Worm (Caenorhabditis elegans) whole organism, early embryonic: ENCODE results near the gene F58B6.1.
A peak's percentile ranks its signal among the peaks of the same experiment; 100 is the strongest.

Experiments
- B0310.2 ChIP-seq: sonication (generic microtip); optimal IDR thresholded peaks from 2 replicates; lab custom pipeline; 2016; ENCODE audit warnings: mild to moderate bottlenecking, missing genetic modification characterization, missing compliant biosample characterization
- F13C5.2 ChIP-seq: sonication (generic microtip); optimal IDR thresholded peaks from 2 replicates; lab custom pipeline; 2017; ENCODE audit warnings: mild to moderate bottlenecking, missing genetic modification characterization, inconsistent platforms, missing compliant biosample characterization
- aly-1 ChIP-seq: sonication (generic microtip); optimal IDR thresholded peaks from 2 replicates; lab custom pipeline; 2016; ENCODE audit warnings: missing genetic modification characterization, missing compliant biosample characterization
- ama-1 ChIP-seq: fragments of 150-350 bp; optimal IDR thresholded peaks from 2 replicates; lab custom pipeline; 2014
- ceh-13 ChIP-seq: fragments of 200-800 bp; sonication (Bioruptor generic); optimal IDR thresholded peaks from 2 replicates; lab custom pipeline; 2018; ENCODE audit warnings: mild to moderate bottlenecking, missing genetic modification characterization, missing compliant biosample characterization
- ceh-36 ChIP-seq: sonication (generic microtip); optimal IDR thresholded peaks from 2 replicates; lab custom pipeline; 2016; ENCODE audit warnings: missing genetic modification characterization, inconsistent platforms, missing compliant biosample characterization
- ets-7 ChIP-seq: sonication (generic microtip); optimal IDR thresholded peaks from 2 replicates; lab custom pipeline; 2016; ENCODE audit warnings: missing genotype, missing genetic modification characterization, missing compliant biosample characterization
- flt-1 ChIP-seq: fragments of 200-800 bp; sonication (Bioruptor generic); IDR thresholded peaks from 2 replicates; pipeline ENCODE4 v1.3.6; 2022; ENCODE audit warnings: missing genetic modification characterization, missing compliant biosample characterization
- hmbx-1 ChIP-seq: sonication (generic microtip); optimal IDR thresholded peaks from 2 replicates; lab custom pipeline; 2016; ENCODE audit warnings: mild to moderate bottlenecking, missing genetic modification characterization, missing compliant biosample characterization
- hmg-4 ChIP-seq: fragments of 200-800 bp; sonication (Bioruptor generic); optimal IDR thresholded peaks from 2 replicates; lab custom pipeline; 2018; ENCODE audit warnings: mild to moderate bottlenecking, missing genetic modification characterization, missing compliant biosample characterization
- hnd-1 ChIP-seq: sonication (generic microtip); optimal IDR thresholded peaks from 2 replicates; lab custom pipeline; 2016; ENCODE audit warnings: missing genetic modification characterization, missing compliant biosample characterization
- pes-1 ChIP-seq: fragments of 200-800 bp; sonication (Bioruptor generic); IDR thresholded peaks from 2 replicates; pipeline ENCODE4 v1.3.6; 2022; ENCODE audit warnings: missing genetic modification reagents, missing genetic modification characterization, missing compliant biosample characterization
- scrt-1 ChIP-seq: fragments of 200-800 bp; sonication (Bioruptor generic); IDR thresholded peaks from 2 replicates; pipeline ENCODE4 v1.3.6; 2022; ENCODE audit warnings: missing genetic modification characterization, missing compliant biosample characterization
- sea-1 ChIP-seq: fragments of 200-800 bp; sonication (Bioruptor generic); conservative IDR thresholded peaks from 2 replicates; pipeline ENCODE4 v1.3.6; 2022; ENCODE audit warnings: missing genetic modification characterization, missing compliant biosample characterization
- tbx-11 ChIP-seq: fragments of 200-800 bp; sonication (Bioruptor generic); IDR thresholded peaks from 2 replicates; pipeline ENCODE4 v1.3.6; 2022; ENCODE audit warnings: missing genetic modification characterization, missing compliant biosample characterization
- tbx-37 ChIP-seq: fragments of 200-800 bp; sonication (Bioruptor generic); conservative IDR thresholded peaks from 2 replicates; pipeline ENCODE4 v1.3.6; 2022; ENCODE audit warnings: missing genetic modification reagents, missing genetic modification characterization, missing compliant biosample characterization
- tra-4 ChIP-seq: sonication (generic microtip); optimal IDR thresholded peaks from 2 replicates; lab custom pipeline; 2017; ENCODE audit warnings: missing genetic modification characterization, missing compliant biosample characterization

F58B6.1 gene

ce11 chrIII:1115793-1116516, at the start of gene F58B6.1, which contains the start of gene acsd-1:
Gene F58B6.1, minus strand, starts transcription at chrIII:1115925.
Gene acsd-1, plus strand, starts transcription at chrIII:1116466.
- no peak for TF ChIP-seq aly-1 (tag; lab: Kevin White, UChicago)
- TF ChIP-seq ceh-36 (tag; lab: Kevin White, UChicago) = no peak
- no peak for TF ChIP-seq B0310.2
- TF ChIP-seq tra-4 (tag; lab: Kevin White, UChicago) = no peak
- TF ChIP-seq pes-1 (GFP tag; lab: Robert Waterston, UW) = no peak
- TF ChIP-seq hnd-1 (tag; lab: Kevin White, UChicago) = no peak
- no peak for TF ChIP-seq scrt-1 (GFP tag; lab: Robert Waterston, UW)
- TF ChIP-seq tbx-37 (GFP tag; lab: Robert Waterston, UW) = no peak
- TF ChIP-seq ets-7 (tag; lab: Kevin White, UChicago) = no peak
- TF ChIP-seq ceh-13 (GFP tag; lab: Kevin White, UChicago) = no peak
- no peak for TF ChIP-seq flt-1
- no peak for TF ChIP-seq tbx-11 (GFP tag; lab: Robert Waterston, UW)
- TF ChIP-seq F13C5.2 (tag; lab: Kevin White, UChicago) = no peak
- no peak for TF ChIP-seq sea-1 (GFP tag; lab: Robert Waterston, UW)
- no peak for TF ChIP-seq ama-1 (lab: Kevin White, UChicago)

DNA sequence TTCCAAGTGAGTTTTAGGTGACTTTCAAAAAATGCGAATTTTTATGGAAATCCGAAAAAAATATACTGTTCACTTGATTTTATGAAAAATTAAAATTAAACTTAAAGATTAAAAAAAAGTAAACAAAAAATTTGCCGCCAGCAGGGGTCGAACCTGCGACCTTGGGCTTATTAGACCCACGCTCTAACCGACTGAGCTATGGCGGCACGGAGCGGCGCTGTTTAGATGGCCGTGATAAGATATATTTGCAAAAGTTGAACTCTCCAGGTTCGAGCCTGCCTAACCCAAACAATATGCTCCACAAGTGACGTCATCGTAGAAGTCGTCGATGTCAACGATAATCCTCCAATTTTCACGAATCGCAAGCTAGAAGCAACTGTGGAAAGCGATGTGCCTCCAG, 48.9 kb upstream of the F58B6.1 start:
- no peak for TF ChIP-seq F13C5.2 (tag; lab: Kevin White, UChicago)
- 0 out of 2 replicates have a peak, but pooled peaks have one; percentile 19 for TF ChIP-seq pes-1 (GFP tag; lab: Robert Waterston, UW)

ce11 chrIII:1163203-1163602, 47.5 kb upstream of the F58B6.1 start:
- no peak for TF ChIP-seq ama-1 (lab: Kevin White, UChicago)
- no peak for TF ChIP-seq F13C5.2 (tag; lab: Kevin White, UChicago)
- TF ChIP-seq sea-1 (GFP tag; lab: Robert Waterston, UW) = no peak
- no peak for TF ChIP-seq tbx-37 (GFP tag; lab: Robert Waterston, UW)
- TF ChIP-seq hmbx-1 (tag; lab: Kevin White, UChicago) = no peak
- TF ChIP-seq tra-4 (tag; lab: Kevin White, UChicago) = no peak
- TF ChIP-seq hmg-4 (GFP tag; lab: Kevin White, UChicago) = no peak
- no peak for TF ChIP-seq tbx-11 (GFP tag; lab: Robert Waterston, UW)
- no peak for TF ChIP-seq ets-7 (tag; lab: Kevin White, UChicago)
- no peak for TF ChIP-seq ceh-36 (tag; lab: Kevin White, UChicago)
- TF ChIP-seq aly-1 (tag; lab: Kevin White, UChicago) = no peak
- no peak for TF ChIP-seq B0310.2
- no peak for TF ChIP-seq flt-1
- no peak for TF ChIP-seq ceh-13 (GFP tag; lab: Kevin White, UChicago)
- no peak for TF ChIP-seq scrt-1 (GFP tag; lab: Robert Waterston, UW)
- TF ChIP-seq hnd-1 (tag; lab: Kevin White, UChicago) = no peak
- no peak for TF ChIP-seq pes-1 (GFP tag; lab: Robert Waterston, UW)

DNA sequence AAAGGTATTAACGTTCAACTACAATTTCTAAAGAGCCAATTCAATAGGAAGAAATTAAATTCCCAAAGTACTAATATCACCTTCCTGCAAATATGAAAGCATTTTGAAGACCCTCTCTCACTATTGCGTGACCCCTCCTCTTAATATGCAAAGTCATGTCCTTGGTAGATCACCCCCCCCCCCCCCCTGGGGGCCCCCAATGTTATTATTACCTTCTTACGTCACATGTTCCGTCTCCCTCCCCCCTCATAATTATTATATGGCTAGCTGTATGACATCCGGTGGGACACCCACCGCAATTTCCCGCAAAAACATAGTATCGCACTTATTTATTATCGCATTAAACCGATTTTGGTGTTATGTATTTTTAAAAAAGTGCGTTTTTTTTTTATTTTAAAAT, 46.2 kb upstream of the F58B6.1 start:
- no peak for TF ChIP-seq ama-1 (lab: Kevin White, UChicago)
- TF ChIP-seq hmg-4 (GFP tag; lab: Kevin White, UChicago) = peak; percentile 4
- TF ChIP-seq sea-1 (GFP tag; lab: Robert Waterston, UW) = 0 out of 2 replicates have a peak, but pooled peaks have one; percentile 41

DNA sequence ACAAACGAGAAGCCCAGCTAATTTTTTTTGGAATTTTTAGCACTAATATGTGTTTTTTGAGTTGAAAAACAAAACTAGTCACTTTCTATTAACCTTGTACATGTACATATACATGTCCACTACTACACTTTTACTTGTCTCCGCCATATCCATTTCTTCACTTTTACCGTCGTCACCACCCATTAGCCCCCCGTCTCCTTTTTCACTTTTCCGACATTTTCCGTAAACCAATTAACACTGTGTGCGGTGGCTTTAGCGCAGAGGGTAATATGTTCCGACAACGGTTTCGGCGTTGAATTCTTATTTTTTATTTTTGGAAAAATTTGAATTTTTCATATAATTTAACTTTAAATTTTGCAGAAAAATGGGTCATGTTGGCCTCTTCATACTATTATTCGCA, 36.0 kb upstream of the F58B6.1 start, which contains the start of gene cdh-12:
TSS of gene cdh-12 (plus strand) at position 365 of the 400 bp plus-strand sequence.
- TF ChIP-seq aly-1 (tag; lab: Kevin White, UChicago) (no peak), F13C5.2 (tag; lab: Kevin White, UChicago) (no peak), ceh-13 (GFP tag; lab: Kevin White, UChicago) (no peak), ets-7 (tag; lab: Kevin White, UChicago) (no peak), hmg-4 (GFP tag; lab: Kevin White, UChicago) (no peak), hnd-1 (tag; lab: Kevin White, UChicago) (no peak), B0310.2 (no peak), sea-1 (GFP tag; lab: Robert Waterston, UW) (no peak), tra-4 (tag; lab: Kevin White, UChicago) (no peak), scrt-1 (GFP tag; lab: Robert Waterston, UW) (no peak), ceh-36 (tag; lab: Kevin White, UChicago) (no peak), tbx-11 (GFP tag; lab: Robert Waterston, UW) (no peak)

DNA sequence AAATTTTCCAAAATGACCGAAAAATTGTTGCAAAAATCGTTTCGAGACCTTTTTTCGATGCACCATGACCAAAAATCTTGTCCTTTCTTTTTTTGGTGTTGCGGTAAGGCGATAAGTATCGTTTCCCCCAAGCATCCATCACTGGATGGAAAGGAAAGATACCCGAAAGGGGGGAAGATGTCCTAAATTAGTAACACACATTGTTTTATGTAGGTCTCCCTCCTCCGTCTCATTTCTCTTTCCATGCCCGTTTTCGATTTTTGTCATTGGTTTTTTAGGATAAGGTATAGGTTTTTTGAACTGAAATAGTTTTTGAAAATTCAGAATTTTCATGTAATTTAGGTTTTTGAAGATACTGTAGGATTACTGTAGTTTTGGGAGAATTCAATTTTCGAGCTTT, 33.7 kb upstream of the F58B6.1 start:
- TF ChIP-seq tbx-37 (GFP tag; lab: Robert Waterston, UW) (no peak), ets-7 (tag; lab: Kevin White, UChicago) (no peak), ceh-36 (tag; lab: Kevin White, UChicago) (no peak), sea-1 (GFP tag; lab: Robert Waterston, UW) (no peak), flt-1 (no peak), F13C5.2 (tag; lab: Kevin White, UChicago) (no peak), aly-1 (tag; lab: Kevin White, UChicago) (no peak), B0310.2 (no peak), pes-1 (GFP tag; lab: Robert Waterston, UW) (no peak), ama-1 (lab: Kevin White, UChicago) (no peak), hnd-1 (tag; lab: Kevin White, UChicago) (no peak), hmg-4 (GFP tag; lab: Kevin White, UChicago) (no peak), hmbx-1 (tag; lab: Kevin White, UChicago) (no peak), ceh-13 (GFP tag; lab: Kevin White, UChicago) (no peak), tra-4 (tag; lab: Kevin White, UChicago) (no peak), tbx-11 (GFP tag; lab: Robert Waterston, UW) (no peak), scrt-1 (GFP tag; lab: Robert Waterston, UW) (no peak)

- no peak for TF ChIP-seq ceh-13 (GFP tag; lab: Kevin White, UChicago)
- TF ChIP-seq ceh-36 (tag; lab: Kevin White, UChicago) = no peak
- no peak for TF ChIP-seq ama-1 (lab: Kevin White, UChicago)
- no peak for TF ChIP-seq hmbx-1 (tag; lab: Kevin White, UChicago)
- TF ChIP-seq aly-1 (tag; lab: Kevin White, UChicago) = no peak
- no peak for TF ChIP-seq B0310.2
- TF ChIP-seq flt-1 = no peak
- TF ChIP-seq F13C5.2 (tag; lab: Kevin White, UChicago) = no peak
- TF ChIP-seq tbx-37 (GFP tag; lab: Robert Waterston, UW) = no peak
- no peak for TF ChIP-seq hnd-1 (tag; lab: Kevin White, UChicago)
- TF ChIP-seq pes-1 (GFP tag; lab: Robert Waterston, UW) = no peak
- no peak for TF ChIP-seq hmg-4 (GFP tag; lab: Kevin White, UChicago)
- TF ChIP-seq tbx-11 (GFP tag; lab: Robert Waterston, UW) = no peak
- no peak for TF ChIP-seq ets-7 (tag; lab: Kevin White, UChicago)
- TF ChIP-seq tra-4 (tag; lab: Kevin White, UChicago) = no peak
- no peak for TF ChIP-seq sea-1 (GFP tag; lab: Robert Waterston, UW)
- TF ChIP-seq scrt-1 (GFP tag; lab: Robert Waterston, UW) = no peak
Measured at ce11 chrIII:1147863-1148262, 32.1 kb upstream of the F58B6.1 start.
